Worm (Caenorhabditis elegans): ENCODE measurements around the gene str-45.
"Not testable (repeated sequence)": the region's sequence is repeated elsewhere in the genome, so short reads cannot be mapped to it uniquely, and the experiment has no call there.

Gene str-45

ce11 chrV:15158691-15159090 lies at the start of gene str-45:
str-45 (plus strand) TSS chrV:15158991.
- no peak for TF ChIP-seq nhr-76 (tag; optimal IDR thresholded peaks at IDR 0.05)
- no peak for TF ChIP-seq efl-1 (optimal IDR thresholded peaks at IDR 0.05)
- TF ChIP-seq efl-1 (GFP tag; optimal IDR thresholded peaks at IDR 0.05 in 1 of 2) = peak in 1 of 2 experiments; percentile 50

DNA sequence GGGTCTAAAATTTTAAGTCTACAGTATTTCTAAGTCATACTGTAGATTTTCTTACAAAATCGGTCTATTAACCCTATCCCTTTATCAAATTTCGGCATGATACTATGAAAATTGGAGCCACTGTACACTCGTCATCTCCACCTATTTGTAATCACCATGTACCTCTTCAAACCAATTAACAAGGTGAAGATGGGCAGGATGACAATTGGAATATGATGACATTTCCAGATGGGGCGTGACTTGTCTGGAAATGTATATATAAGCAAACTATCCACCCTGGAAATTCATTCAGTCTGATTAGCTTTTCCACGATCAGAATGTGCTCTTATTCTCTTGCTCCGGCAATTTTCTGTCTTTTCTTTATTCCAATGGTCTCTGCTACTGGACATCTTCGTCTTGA lies 49.5 kb upstream of the str-45 start, which contains the start of gene Y75B12A.2:
TSS of gene Y75B12A.2 (plus strand) at position 301 of the 400 bp plus-strand sequence.
- TF ChIP-seq aly-2 (tag; optimal IDR thresholded peaks at IDR 0.05) = no peak
- TF ChIP-seq jun-1 (tag; optimal IDR thresholded peaks at IDR 0.05) = no peak
- TF ChIP-seq ztf-4 (tag; optimal IDR thresholded peaks at IDR 0.05) = no peak
- TF ChIP-seq pqm-1 (tag; optimal IDR thresholded peaks at IDR 0.05) = no peak
- TF ChIP-seq ets-5 (GFP tag; IDR thresholded peaks at IDR 0.05) = no peak
- no peak for TF ChIP-seq xbp-1 (tag; optimal IDR thresholded peaks at IDR 0.05)
- no peak for TF ChIP-seq elt-3 (tag; optimal IDR thresholded peaks at IDR 0.05)

DNA sequence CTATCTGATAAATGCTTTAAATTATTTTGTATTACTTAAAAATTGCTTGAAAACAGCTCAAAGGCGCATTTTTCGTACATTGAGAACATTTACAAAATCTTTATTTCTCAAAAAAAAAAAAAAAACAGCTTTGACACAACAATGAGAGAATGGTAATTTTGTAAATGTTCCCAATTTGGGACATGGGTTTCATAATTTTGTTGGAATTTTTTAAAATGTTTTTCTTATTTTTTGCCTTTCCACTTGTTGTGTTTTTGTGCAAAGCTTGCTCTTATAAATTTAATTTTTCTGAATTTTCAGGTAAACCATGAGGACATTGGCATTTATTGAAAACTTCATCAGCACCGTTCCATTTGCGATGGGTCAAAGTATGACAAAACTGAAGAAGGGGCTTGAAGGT lies 47.1 kb upstream of the str-45 start, which contains the start of gene T01G5.7:
TSS of gene T01G5.7 (plus strand) at position 301 of the 400 bp plus-strand sequence.
- TF ChIP-seq dpl-1 (GFP tag; optimal IDR thresholded peaks at IDR 0.05) (no peak), unc-30 (tag; optimal IDR thresholded peaks at IDR 0.05) (no peak), lin-13 (GFP tag; optimal IDR thresholded peaks at IDR 0.05) (no peak), nhr-85 (tag) (no peak), vab-15 (tag; optimal IDR thresholded peaks at IDR 0.05) (no peak), nhr-77 (tag; optimal IDR thresholded peaks at IDR 0.05) (no peak), nhr-11 (tag; optimal IDR thresholded peaks at IDR 0.05) (no peak), zip-4 (GFP tag; optimal IDR thresholded peaks at IDR 0.05) (no peak)

- TF ChIP-seq fos-1 (tag; optimal IDR thresholded peaks at IDR 0.05) (no peak), nhr-76 (tag; optimal IDR thresholded peaks at IDR 0.05) (no peak), jun-1 (tag; optimal IDR thresholded peaks at IDR 0.05) (no peak), elt-2 (tag; optimal IDR thresholded peaks at IDR 0.05) (no peak), Y116A8C.19 (tag; optimal IDR thresholded peaks at IDR 0.05; ENCODE audit: borderline replicate concordance) (no peak), unc-130 (tag; optimal IDR thresholded peaks at IDR 0.05) (no peak), ceh-90 (tag; optimal IDR thresholded peaks at IDR 0.05) (no peak), nhr-84 (tag; optimal IDR thresholded peaks at IDR 0.05) (no peak), tlp-1 (tag; optimal IDR thresholded peaks at IDR 0.05) (no peak), nhr-28 (tag; optimal IDR thresholded peaks at IDR 0.05) (no peak), rnt-1 (tag; optimal IDR thresholded peaks at IDR 0.05) (no peak), nhr-85 (tag) (no peak), unc-30 (tag; optimal IDR thresholded peaks at IDR 0.05) (no peak), snu-23 (GFP tag; optimal IDR thresholded peaks at IDR 0.05) (no peak), irx-1 (tag; optimal IDR thresholded peaks at IDR 0.05) (no peak)
Observed at ce11 chrV:15113992-15114391, 44.8 kb upstream of the str-45 start, which contains the start of gene T01G5.6. T01G5.6 (minus strand) TSS chrV:15114092.

DNA sequence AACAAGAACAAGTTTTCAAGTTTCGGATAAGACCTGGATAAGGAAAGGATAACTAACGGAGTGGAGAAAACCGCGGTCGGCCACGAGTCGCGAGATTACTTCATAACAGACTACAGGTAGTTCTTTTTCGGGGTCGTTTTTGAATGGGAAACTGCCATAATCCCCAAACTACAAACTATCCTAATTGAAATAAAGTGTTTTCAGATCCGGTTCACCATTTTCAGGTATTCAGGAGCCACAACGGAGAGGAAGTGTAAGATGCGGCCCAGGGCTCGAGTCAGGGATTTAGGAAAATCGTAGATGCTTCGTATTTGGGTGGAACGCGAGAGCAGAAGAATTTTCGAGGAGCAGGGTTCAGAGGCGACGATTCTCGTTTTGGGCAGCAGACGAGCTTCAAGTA lies 42.8 kb upstream of the str-45 start, which contains the start of gene T01G5.8:
TSS of gene T01G5.8 (plus strand) at position 301 of the 400 bp plus-strand sequence.
- TF ChIP-seq aly-2 (tag; optimal IDR thresholded peaks at IDR 0.05); efl-3 (GFP tag; optimal IDR thresholded peaks at IDR 0.05); ceh-8 (GFP tag; optimal IDR thresholded peaks at IDR 0.05): not testable (repeated sequence)

- TF ChIP-seq nhr-20 (tag; optimal IDR thresholded peaks at IDR 0.05) (peak; percentile 18), efl-3 (GFP tag; optimal IDR thresholded peaks at IDR 0.05) (no peak), xbp-1 (tag; optimal IDR thresholded peaks at IDR 0.05) (no peak), efl-1 (optimal IDR thresholded peaks at IDR 0.05) (no peak), efl-1 (GFP tag; optimal IDR thresholded peaks at IDR 0.05 in 1 of 2) (no peak)
Observed at ce11 chrV:15119517-15119916, 39.3 kb upstream of the str-45 start, which contains the start of gene flor-1. flor-1 (minus strand) TSS chrV:15119617.

Data from whole organism, L1 larva.